Fruit fly (Drosophila melanogaster) Kc167 (cell line): ENCODE results near the gene Rcd4.

ENCODE experiments used
- Sin3A ChIP-seq: fragments of >200 bp; optimal IDR thresholded peaks from 2 replicates; lab custom pipeline; 2018; ENCODE audit warnings: missing external identifiers
- h ChIP-seq: fragments of >200 bp; optimal IDR thresholded peaks from 3 replicates; lab custom pipeline; 2018; ENCODE audit warnings: missing external identifiers
- psq ChIP-seq: fragments of >200 bp; optimal IDR thresholded peaks from 2 replicates; lab custom pipeline; 2017; ENCODE audit warnings: missing external identifiers
- ttk ChIP-seq: sonication (Bioruptor generic); optimal IDR thresholded peaks from 2 replicates; lab custom pipeline; 2017; ENCODE audit warnings: missing external identifiers

- TF ChIP-seq Sin3A (lab: Kevin White, UChicago) (no peak), psq (lab: Kevin White, UChicago) (no peak), h (lab: Kevin White, UChicago) (no peak), ttk (no peak)
Observed at dm6 chr2L:8362273-8362954, 20.2 kb upstream of the Rcd4 start, which contains the start of gene CG7627.
